Fruit fly (Drosophila melanogaster): ENCODE measurements around the gene CG11696.

Gene CG11696

DNA sequence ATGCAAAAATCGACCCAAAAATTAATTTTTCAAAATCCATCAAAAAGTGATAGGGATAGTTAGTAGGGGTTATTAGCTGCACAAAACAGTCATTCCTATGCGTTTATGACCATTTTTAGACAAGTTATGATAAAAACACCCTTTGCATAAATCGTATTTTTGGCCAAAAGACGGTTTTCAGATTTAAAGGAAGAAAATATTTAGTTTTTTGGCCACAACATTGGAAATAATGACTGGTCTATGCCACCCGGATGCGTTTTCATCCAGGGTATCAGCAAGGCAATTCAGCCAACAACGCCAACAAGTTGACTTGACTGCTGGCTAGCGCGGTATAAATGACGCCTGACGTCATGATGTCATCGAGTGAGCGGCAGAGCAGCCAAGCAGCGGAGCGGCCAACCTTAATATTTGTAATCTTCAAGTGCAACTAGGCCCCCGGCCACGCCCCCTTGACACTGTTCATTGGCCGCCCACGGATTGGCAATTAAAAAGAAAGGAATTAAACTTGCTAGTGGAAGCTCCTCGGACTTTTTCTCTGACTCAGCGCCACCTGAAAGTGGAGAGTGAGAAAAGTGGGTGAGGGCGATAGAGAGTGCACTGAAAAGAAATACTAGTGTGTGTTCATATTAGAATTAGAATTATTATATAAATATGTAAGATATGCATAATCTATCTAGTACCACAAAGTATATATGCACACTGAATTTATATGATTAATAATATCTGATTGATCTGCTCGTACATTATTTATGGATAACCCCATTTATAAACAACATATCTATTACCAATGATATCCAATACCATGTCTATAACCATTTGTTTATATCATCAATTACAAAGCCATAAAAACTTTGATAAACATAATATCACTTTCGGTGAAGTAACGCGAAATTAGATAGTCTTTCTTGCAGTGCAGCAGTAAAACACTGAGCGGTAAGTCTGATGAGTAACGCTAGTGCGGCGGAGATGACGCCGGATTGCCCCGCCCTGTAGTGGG, 13.5 kb upstream of the CG11696 start (continued):
- no peak for TF ChIP-seq hth (optimal IDR thresholded peaks at IDR 0.05)
- TF ChIP-seq CG12219 (GFP tag; optimal IDR thresholded peaks at IDR 0.05), result peak; percentile 74
- TF ChIP-seq Deaf1 (tag; optimal IDR thresholded peaks at IDR 0.05), result peak; percentile 73
- TF ChIP-seq CG10959 (GFP tag; IDR thresholded peaks at IDR 0.05), result no peak
- no peak for TF ChIP-seq sna (GFP tag; IDR thresholded peaks at IDR 0.05; ENCODE audit: partially characterized antibody)
- peak; percentile 54 for TF ChIP-seq CG14667 (GFP tag; IDR thresholded peaks at IDR 0.05)
- peak; percentile 48; the same call in 1 of the 2 replicates for TF ChIP-seq ranshi (GFP tag; IDR thresholded peaks at IDR 0.05)
- peak; percentile 76 for TF ChIP-seq CG15514 (GFP tag; optimal IDR thresholded peaks at IDR 0.05)
- peak; percentile 20 for TF ChIP-seq Myb (GFP tag; optimal IDR thresholded peaks at IDR 0.05)
- TF ChIP-seq CG8388 (GFP tag; optimal IDR thresholded peaks at IDR 0.05), result peak; percentile 83
- TF ChIP-seq br (optimal IDR thresholded peaks at IDR 0.05), result no peak
- TF ChIP-seq sens (GFP tag), result peak; percentile 91
- TF ChIP-seq CG17186 (GFP tag; optimal IDR thresholded peaks at IDR 0.05), result no peak
- TF ChIP-seq CG12659 (GFP tag; optimal IDR thresholded peaks at IDR 0.05), result peak; percentile 92
- 0 out of 2 replicates have a peak, but pooled peaks have one; percentile 17 for TF ChIP-seq CG4404 (GFP tag; IDR thresholded peaks at IDR 0.05)
- TF ChIP-seq crol (GFP tag; IDR thresholded peaks at IDR 0.05), result no peak
- TF ChIP-seq wdn (GFP tag; IDR thresholded peaks at IDR 0.05), result peak; percentile 38; the same call in 1 of the 2 replicates
- no peak for TF ChIP-seq HLH4C (GFP tag; IDR thresholded peaks at IDR 0.05; ENCODE audit: partially characterized antibody)
- TF ChIP-seq corto (GFP tag; optimal IDR thresholded peaks at IDR 0.05), result no peak
- peak; percentile 83 for TF ChIP-seq fd96Cb (tag; optimal IDR thresholded peaks at IDR 0.05)
- TF ChIP-seq dati (GFP tag; IDR thresholded peaks at IDR 0.05), result no peak
- TF ChIP-seq CG34224 (GFP tag; IDR thresholded peaks at IDR 0.05; ENCODE audit: partially characterized antibody), result no peak
- peak; percentile 57; the same call in 1 of the 2 replicates for TF ChIP-seq CG11085 (GFP tag; IDR thresholded peaks at IDR 0.05)
- TF ChIP-seq CG4328 (GFP tag; optimal IDR thresholded peaks at IDR 0.05), result peak; percentile 85
- TF ChIP-seq CG8924 (tag; optimal IDR thresholded peaks at IDR 0.05), result peak; percentile 92
- no peak for TF ChIP-seq prd (optimal IDR thresholded peaks at IDR 0.05)
- peak; percentile 64; the same call in 2 of the 3 replicates for TF ChIP-seq prd (GFP tag; IDR thresholded peaks at IDR 0.05)
- TF ChIP-seq CG16863 (GFP tag; optimal IDR thresholded peaks at IDR 0.05), result no peak
- peak; percentile 57 for TF ChIP-seq CG18011 (GFP tag; optimal IDR thresholded peaks at IDR 0.05)
- TF ChIP-seq gsb-n (tag; optimal IDR thresholded peaks at IDR 0.05), result peak; percentile 64
- TF ChIP-seq CG10321 (GFP tag; IDR thresholded peaks at IDR 0.05), result no peak; the same call in 1 of the 2 replicates
- TF ChIP-seq CG6683 (GFP tag; optimal IDR thresholded peaks at IDR 0.05), result peak; percentile 80
- TF ChIP-seq ci (GFP tag; IDR thresholded peaks at IDR 0.05), result no peak
- TF ChIP-seq h (optimal IDR thresholded peaks at IDR 0.05), result no peak
- no peak for TF ChIP-seq CG12744 (GFP tag; optimal IDR thresholded peaks at IDR 0.05)
- TF ChIP-seq NC2α (GFP tag; optimal IDR thresholded peaks at IDR 0.05), result no peak
- TF ChIP-seq CG15073 (GFP tag; optimal IDR thresholded peaks at IDR 0.05), result peak; percentile 2
- TF ChIP-seq NC2β (GFP tag; optimal IDR thresholded peaks at IDR 0.05), result no peak
- TF ChIP-seq luna (GFP tag; optimal IDR thresholded peaks at IDR 0.05), result no peak
- no peak for TF ChIP-seq unc-4 (GFP tag; IDR thresholded peaks at IDR 0.05; ENCODE audit: partially characterized antibody)
- TF ChIP-seq sr (GFP tag; IDR thresholded peaks at IDR 0.05), result no peak
- TF ChIP-seq danr (GFP tag; IDR thresholded peaks at IDR 0.05), result peak; percentile 55; the same call in 1 of the 2 replicates
- TF ChIP-seq Hand (GFP tag; optimal IDR thresholded peaks at IDR 0.05), result peak; percentile 82
- no peak for TF ChIP-seq pum (GFP tag; optimal IDR thresholded peaks at IDR 0.05)
- TF ChIP-seq eve (GFP tag; optimal IDR thresholded peaks at IDR 0.05), result no peak
- no peak for TF ChIP-seq CG4282 (GFP tag; optimal IDR thresholded peaks at IDR 0.05)
- no peak for TF ChIP-seq hkb (optimal IDR thresholded peaks at IDR 0.05)
- peak; percentile 55 for TF ChIP-seq hkb (GFP tag; IDR thresholded peaks at IDR 0.05)
- no peak for TF ChIP-seq Trl (optimal IDR thresholded peaks at IDR 0.05)
- TF ChIP-seq Trl (GFP tag; optimal IDR thresholded peaks at IDR 0.05), result peak; percentile 9

Data from whole organism, embryonic.